Fruit fly (Drosophila melanogaster) whole organism, embryonic: Measurements from ENCODE around the gene CG17819.

Experiments
- Atf6 ChIP-seq: fragments of 200-800 bp; sonication (Bioruptor generic); IDR thresholded peaks from 2 replicates; pipeline ENCODE4 v1.3.6; 2022; ENCODE audit warnings: missing biosample characterization, missing genetic modification characterization
- BtbVII ChIP-seq: fragments of 200-800 bp; sonication (Bioruptor generic); optimal IDR thresholded peaks from 3 replicates; lab custom pipeline; 2017; ENCODE audit warnings: missing biosample characterization, mild to moderate bottlenecking, missing genetic modification characterization
- CG10209 ChIP-seq: fragments of 200-800 bp; sonication (Bioruptor generic); optimal IDR thresholded peaks from 3 replicates; lab custom pipeline; 2017; ENCODE audit warnings: missing biosample characterization, mild to moderate bottlenecking, missing genetic modification characterization, missing genetic modification reagents
- CG10462 ChIP-seq: fragments of 200-800 bp; sonication (Bioruptor generic); optimal IDR thresholded peaks from 2 replicates; lab custom pipeline; 2016; ENCODE audit warnings: missing biosample characterization, missing genetic modification characterization
- CG11504 ChIP-seq: fragments of 200-800 bp; sonication (Bioruptor generic); optimal IDR thresholded peaks from 3 replicates; lab custom pipeline; 2019; ENCODE audit warnings: missing biosample characterization, mild to moderate bottlenecking, missing genetic modification characterization, moderate library complexity
- CG13424 ChIP-seq: fragments of 200-800 bp; sonication (Bioruptor generic); optimal IDR thresholded peaks from 2 replicates; lab custom pipeline; 2019; ENCODE audit warnings: missing biosample characterization, mild to moderate bottlenecking, missing genetic modification characterization, moderate library complexity
- CG14710 ChIP-seq: fragments of 200-800 bp; sonication (Bioruptor generic); optimal IDR thresholded peaks from 3 replicates; lab custom pipeline; 2019; ENCODE audit warnings: missing biosample characterization, mild to moderate bottlenecking, missing genetic modification characterization, moderate library complexity
- CG15011 ChIP-seq: fragments of 200-800 bp; sonication (Bioruptor generic); optimal IDR thresholded peaks from 3 replicates; lab custom pipeline; 2018; ENCODE audit warnings: missing biosample characterization, mild to moderate bottlenecking, missing genetic modification characterization
- CG17361 ChIP-seq: fragments of 200-800 bp; sonication (Bioruptor generic); IDR thresholded peaks from 3 replicates; pipeline ENCODE4 v1.3.6; 2022; ENCODE audit warnings: missing biosample characterization, missing genetic modification characterization
- CG17568 ChIP-seq: fragments of 200-800 bp; sonication (Bioruptor generic); optimal IDR thresholded peaks from 2 replicates; lab custom pipeline; 2018; ENCODE audit warnings: missing biosample characterization, mild to moderate bottlenecking, missing genetic modification characterization, moderate library complexity
- CG18476 ChIP-seq: fragments of 200-800 bp; sonication (Bioruptor generic); optimal IDR thresholded peaks from 2 replicates; lab custom pipeline; 2016; ENCODE audit warnings: missing biosample characterization, mild to moderate bottlenecking, missing genetic modification characterization
- CG18619 ChIP-seq: fragments of 200-800 bp; sonication (Bioruptor generic); optimal IDR thresholded peaks from 3 replicates; lab custom pipeline; 2017; ENCODE audit warnings: missing biosample characterization, mild to moderate bottlenecking, missing genetic modification characterization
- CG2202 ChIP-seq: fragments of 200-800 bp; sonication (Bioruptor generic); optimal IDR thresholded peaks from 2 replicates; lab custom pipeline; 2018; ENCODE audit warnings: missing biosample characterization, mild to moderate bottlenecking, missing genetic modification characterization
- CG2678 ChIP-seq: fragments of 200-800 bp; sonication (Bioruptor generic); optimal IDR thresholded peaks from 3 replicates; lab custom pipeline; 2019; ENCODE audit warnings: missing biosample characterization, mild to moderate bottlenecking, missing genetic modification characterization, moderate library complexity
- CG31441 ChIP-seq: fragments of 200-800 bp; sonication (Bioruptor generic); IDR thresholded peaks from 2 replicates; pipeline ENCODE4 v1.3.6; 2022; ENCODE audit warnings: missing biosample characterization, missing genetic modification characterization
- CG6683 ChIP-seq: fragments of 200-800 bp; sonication (Bioruptor generic); optimal IDR thresholded peaks from 2 replicates; lab custom pipeline; 2017; ENCODE audit warnings: missing biosample characterization, mild to moderate bottlenecking, missing genetic modification characterization, missing genetic modification reagents
- CG7786 ChIP-seq: fragments of 200-800 bp; sonication (Bioruptor generic); optimal IDR thresholded peaks from 2 replicates; lab custom pipeline; 2016; ENCODE audit warnings: missing biosample characterization, missing genetic modification characterization
- CG7839 ChIP-seq: fragments of 200-800 bp; sonication (Bioruptor generic); optimal IDR thresholded peaks from 3 replicates; lab custom pipeline; 2018; ENCODE audit warnings: missing biosample characterization, mild to moderate bottlenecking, missing genetic modification characterization, moderate library complexity
- CG8281 ChIP-seq: fragments of 200-800 bp; sonication (Bioruptor generic); optimal IDR thresholded peaks from 2 replicates; lab custom pipeline; 2018; ENCODE audit warnings: missing biosample characterization, mild to moderate bottlenecking, missing genetic modification characterization, moderate library complexity
- CG8765 ChIP-seq: fragments of 200-800 bp; sonication (Bioruptor generic); IDR thresholded peaks from 2 replicates; pipeline ENCODE4 v1.3.6; 2022; ENCODE audit warnings: missing biosample characterization, missing genetic modification characterization
- CG8924 ChIP-seq: fragments of 200-800 bp; optimal IDR thresholded peaks from 3 replicates; lab custom pipeline; 2019; ENCODE audit warnings: missing biosample characterization, mild to moderate bottlenecking, missing genetic modification characterization, moderate library complexity
- CG9932 ChIP-seq: fragments of 200-800 bp; sonication (Bioruptor generic); IDR thresholded peaks from 2 replicates; pipeline ENCODE4 v1.3.6; 2022; ENCODE audit warnings: missing biosample characterization, missing genetic modification characterization
- CkIIα-i1 ChIP-seq: fragments of 200-800 bp; sonication (Bioruptor generic); IDR thresholded peaks from 2 replicates; pipeline ENCODE4 v1.3.6; 2022; ENCODE audit warnings: missing biosample characterization, missing genetic modification characterization
- HmgZ ChIP-seq: fragments of 200-800 bp; sonication (Bioruptor generic); optimal IDR thresholded peaks from 2 replicates; lab custom pipeline; 2018; ENCODE audit warnings: missing biosample characterization, mild to moderate bottlenecking, missing genetic modification characterization
- Hr51 ChIP-seq, 2 experiments: fragments of 200-800 bp; sonication (Bioruptor generic); optimal IDR thresholded peaks; 2 replicates in 1 of 2; 3 replicates in 1 of 2; lab custom pipeline; 2016 to 2018; ENCODE audit warnings: missing biosample characterization in 2 of 2, missing genetic modification characterization in 2 of 2, mild to moderate bottlenecking in 1 of 2, moderate library complexity in 1 of 2
- Hr78 ChIP-seq, 2 experiments: fragments of 200-800 bp in 1 of 2; fragments of >200 bp in 1 of 2; sonication (Bioruptor generic) in 1 of 2; optimal IDR thresholded peaks; 2 replicates each; lab custom pipeline; 2017 to 2019; ENCODE audit warnings: missing biosample characterization in 2 of 2, missing genetic modification characterization in 2 of 2, mild to moderate bottlenecking in 1 of 2, moderate library complexity in 1 of 2
- Hsf ChIP-seq: fragments of 200-800 bp; sonication (Bioruptor generic); optimal IDR thresholded peaks from 3 replicates; lab custom pipeline; 2016; ENCODE audit warnings: missing biosample characterization, missing genetic modification characterization
- Med ChIP-seq: fragments of 200-800 bp; sonication (Bioruptor generic); peaks from one replicate; lab custom pipeline; 2016; ENCODE audit warnings: missing biosample characterization, missing genetic modification characterization, mild to moderate bottlenecking, inconsistent platforms, moderate library complexity
- Ptx1 ChIP-seq: fragments of 200-800 bp; sonication (Bioruptor generic); IDR thresholded peaks from 2 replicates; pipeline ENCODE4 v1.3.6; 2022; ENCODE audit warnings: missing biosample characterization, missing genetic modification characterization
- Rfx ChIP-seq: fragments of 200-800 bp; sonication (Bioruptor generic); IDR thresholded peaks from 2 replicates; pipeline ENCODE4 v1.3.6; 2022; ENCODE audit warnings: missing biosample characterization, missing genetic modification characterization
- Taf1 ChIP-seq: fragments of 200-800 bp; sonication (Bioruptor generic); IDR thresholded peaks from 2 replicates; pipeline ENCODE4 v1.3.6; 2022; ENCODE audit warnings: missing biosample characterization, missing genetic modification characterization
- br ChIP-seq: fragments of >200 bp; optimal IDR thresholded peaks from 2 replicates; lab custom pipeline; 2017
- chif ChIP-seq, 2 experiments: fragments of 200-800 bp; sonication (Bioruptor generic); optimal IDR thresholded peaks; 3 replicates each; lab custom pipeline; 2016; ENCODE audit warnings: missing biosample characterization in 2 of 2, missing genetic modification characterization in 2 of 2
- chm ChIP-seq: fragments of 200-800 bp; sonication (Bioruptor generic); IDR thresholded peaks from 2 replicates; pipeline ENCODE4 v1.3.6; 2022; ENCODE audit warnings: missing biosample characterization, missing genetic modification characterization
- chn ChIP-seq: fragments of 200-800 bp; sonication (Bioruptor generic); optimal IDR thresholded peaks from 2 replicates; lab custom pipeline; 2016; ENCODE audit warnings: missing biosample characterization, missing genetic modification characterization
- ci ChIP-seq: fragments of 200-800 bp; sonication (Bioruptor generic); IDR thresholded peaks from 3 replicates; pipeline ENCODE4 v1.3.6; 2022; ENCODE audit warnings: missing biosample characterization, missing genetic modification characterization
- croc ChIP-seq: fragments of 200-800 bp; sonication (Bioruptor generic); conservative IDR thresholded peaks from 3 replicates; pipeline ENCODE4 v1.3.6; 2022; ENCODE audit warnings: missing biosample characterization, missing genetic modification characterization
- crol ChIP-seq: fragments of 200-800 bp; sonication (Bioruptor generic); IDR thresholded peaks from 2 replicates; pipeline ENCODE4 v1.3.6; 2022; ENCODE audit warnings: missing biosample characterization, missing genetic modification characterization
- emc ChIP-seq: fragments of 200-800 bp; sonication (Bioruptor generic); optimal IDR thresholded peaks from 2 replicates; lab custom pipeline; 2016; ENCODE audit warnings: missing biosample characterization, missing genetic modification characterization
- eyg ChIP-seq: fragments of 200-800 bp; sonication (Bioruptor generic); optimal IDR thresholded peaks from 3 replicates; lab custom pipeline; 2016; ENCODE audit warnings: missing biosample characterization, missing genetic modification characterization
- fd64A ChIP-seq: fragments of 200-800 bp; sonication (Bioruptor generic); optimal IDR thresholded peaks from 3 replicates; lab custom pipeline; 2018; ENCODE audit warnings: missing biosample characterization, mild to moderate bottlenecking, missing genetic modification characterization
- fu2 ChIP-seq: fragments of 200-800 bp; sonication (Bioruptor generic); optimal IDR thresholded peaks from 2 replicates; lab custom pipeline; 2016; ENCODE audit warnings: missing biosample characterization, missing genetic modification characterization
- gcm2 ChIP-seq: fragments of 200-800 bp; sonication (Bioruptor generic); optimal IDR thresholded peaks from 2 replicates; lab custom pipeline; 2016; ENCODE audit warnings: missing biosample characterization, missing genetic modification characterization
- gro ChIP-seq: fragments of 200-800 bp; sonication (Bioruptor generic); optimal IDR thresholded peaks from 2 replicates; lab custom pipeline; 2016; ENCODE audit warnings: missing biosample characterization, missing genetic modification characterization
- jing ChIP-seq: fragments of 200-800 bp; sonication (Bioruptor generic); optimal IDR thresholded peaks from 2 replicates; lab custom pipeline; 2018; ENCODE audit warnings: missing biosample characterization, mild to moderate bottlenecking, missing genetic modification characterization
- odd ChIP-seq: fragments of 200-800 bp; sonication (Bioruptor generic); optimal IDR thresholded peaks from 2 replicates; lab custom pipeline; 2017; ENCODE audit warnings: missing biosample characterization, mild to moderate bottlenecking, missing genetic modification characterization
- phol ChIP-seq: fragments of 200-800 bp; sonication (Bioruptor generic); optimal IDR thresholded peaks from 3 replicates; lab custom pipeline; 2018; ENCODE audit warnings: missing biosample characterization, mild to moderate bottlenecking, missing genetic modification characterization, moderate library complexity
- slbo ChIP-seq: fragments of 200-800 bp; sonication (Bioruptor generic); IDR thresholded peaks from 2 replicates; pipeline ENCODE4 v1.3.6; 2022; ENCODE audit warnings: missing biosample characterization, missing genetic modification characterization
- slp2 ChIP-seq: fragments of 200-800 bp; sonication (Bioruptor generic); optimal IDR thresholded peaks from 2 replicates; lab custom pipeline; 2016; ENCODE audit warnings: missing biosample characterization, missing genetic modification characterization
- z ChIP-seq: fragments of 200-800 bp; sonication (Bioruptor generic); IDR thresholded peaks from 3 replicates; pipeline ENCODE4 v1.3.6; 2022; ENCODE audit warnings: missing biosample characterization, missing genetic modification characterization

Gene CG17819

dm6 chr3R:21852579-21853233, 32.6 kb downstream of the CG17819 start (continued):
- peak; percentile 32; the same call in 1 of the 2 replicates for TF ChIP-seq CG9932 (GFP tag; lab: Robert Waterston, UW)
- no peak for TF ChIP-seq eyg (GFP tag; lab: Kevin White, UChicago)
- no peak for TF ChIP-seq BtbVII (GFP tag; lab: Kevin White, UChicago)
- TF ChIP-seq Hsf (GFP tag; lab: Kevin White, UChicago) = no peak
- TF ChIP-seq emc = no peak
- peak; percentile 31; the same call in 1 of the 2 replicates for TF ChIP-seq CG31441 (GFP tag; lab: Robert Waterston, UW)
- TF ChIP-seq CG18476 (GFP tag; lab: Kevin White, UChicago) = peak; percentile 6
- peak; percentile 15 for TF ChIP-seq phol
- no peak for TF ChIP-seq HmgZ (tag; lab: Kevin White, UChicago)
- TF ChIP-seq Hr78 (GFP tag; optimal IDR thresholded peaks at IDR 0.05; lab: Kevin White, UChicago) = no peak
- no peak for TF ChIP-seq CG7786 (GFP tag; lab: Kevin White, UChicago)
- no peak for TF ChIP-seq gro (GFP tag; lab: Kevin White, UChicago)
- peak in 1 of 2 experiments; percentile 36 for TF ChIP-seq Hr51 (GFP tag; optimal IDR thresholded peaks at IDR 0.05; lab: Kevin White, UChicago)
- 0 out of 3 replicates have a peak, but pooled peaks have one; percentile 26 for TF ChIP-seq z (GFP tag; lab: Robert Waterston, UW)
- TF ChIP-seq CG8924 = peak; percentile 27
- peak; percentile 49 for TF ChIP-seq Rfx
- TF ChIP-seq slbo (GFP tag; lab: Robert Waterston, UW) = peak; percentile 22; the same call in 1 of the 2 replicates
- no peak for TF ChIP-seq CG8281 (tag; lab: Kevin White, UChicago)
- no peak for TF ChIP-seq CG10209
- TF ChIP-seq CkIIα-i1 (GFP tag; lab: Robert Waterston, UW) = no peak
- TF ChIP-seq croc (GFP tag; lab: Robert Waterston, UW) = no peak
- no peak for TF ChIP-seq CG2202 (tag; lab: Kevin White, UChicago)
- no peak for TF ChIP-seq fd64A (GFP tag; lab: Kevin White, UChicago)
- peak; percentile 20 for TF ChIP-seq CG18619 (GFP tag; lab: Kevin White, UChicago)
- TF ChIP-seq CG6683 (GFP tag; lab: Kevin White, UChicago) = no peak
- TF ChIP-seq slp2 (GFP tag; lab: Kevin White, UChicago) = no peak
- peak; percentile 59; the same call in 1 of the 2 replicates for TF ChIP-seq Atf6 (GFP tag; lab: Robert Waterston, UW)
- TF ChIP-seq CG17361 (GFP tag; lab: Robert Waterston, UW) = 0 out of 3 replicates have a peak, but pooled peaks have one; percentile 31
- TF ChIP-seq gcm2 (GFP tag; lab: Kevin White, UChicago) = no peak
- TF ChIP-seq CG2678 (tag; lab: Kevin White, UChicago) = peak; percentile 59
- TF ChIP-seq ci (GFP tag; lab: Robert Waterston, UW) = peak; percentile 27; the same call in 1 of the 3 replicates
- TF ChIP-seq fu2 (GFP tag; lab: Kevin White, UChicago) = no peak
- no peak for TF ChIP-seq Taf1 (GFP tag; lab: Robert Waterston, UW)
- no peak for TF ChIP-seq odd (GFP tag; lab: Kevin White, UChicago)
- TF ChIP-seq Ptx1 (GFP tag; lab: Robert Waterston, UW) = no peak
- no peak for TF ChIP-seq chn (GFP tag; lab: Kevin White, UChicago)
- peak; percentile 70 for TF ChIP-seq crol (GFP tag; lab: Robert Waterston, UW)
- TF ChIP-seq Med (GFP tag; lab: Kevin White, UChicago) = peak; percentile 78
- no peak for TF ChIP-seq br (lab: Kevin White, UChicago)
- TF ChIP-seq CG17568 = peak; percentile 11
- peak; percentile 34; the same call in 1 of the 2 replicates for TF ChIP-seq CG8765 (GFP tag; lab: Robert Waterston, UW)
- peak; percentile 20 for TF ChIP-seq CG13424 (tag; lab: Kevin White, UChicago)
- TF ChIP-seq CG15011 = peak; percentile 16
- no peak for TF ChIP-seq chm (GFP tag; lab: Robert Waterston, UW)
- no peak for TF ChIP-seq CG10462
- no peak for TF ChIP-seq chif (GFP tag; optimal IDR thresholded peaks at IDR 0.05; lab: Kevin White, UChicago)
- peak; percentile 57 for TF ChIP-seq CG11504
- peak; percentile 4 for TF ChIP-seq CG14710 (tag; lab: Kevin White, UChicago)
- TF ChIP-seq CG7839 (tag; lab: Kevin White, UChicago) = peak; percentile 45
- no peak for TF ChIP-seq jing (GFP tag; lab: Kevin White, UChicago)
